Worm (Caenorhabditis elegans) whole organism, early embryonic: Measurements from ENCODE around the gene vkmt-1.

ENCODE experiments used
- B0310.2 ChIP-seq: sonication (generic microtip); optimal IDR thresholded peaks from 2 replicates; lab custom pipeline; 2016; ENCODE audit warnings: mild to moderate bottlenecking, missing genetic modification characterization, missing compliant biosample characterization
- aly-1 ChIP-seq: sonication (generic microtip); optimal IDR thresholded peaks from 2 replicates; lab custom pipeline; 2016; ENCODE audit warnings: missing genetic modification characterization, missing compliant biosample characterization
- ama-1 ChIP-seq: fragments of 150-350 bp; optimal IDR thresholded peaks from 2 replicates; lab custom pipeline; 2014
- ceh-36 ChIP-seq: sonication (generic microtip); optimal IDR thresholded peaks from 2 replicates; lab custom pipeline; 2016; ENCODE audit warnings: missing genetic modification characterization, inconsistent platforms, missing compliant biosample characterization
- flt-1 ChIP-seq: fragments of 200-800 bp; sonication (Bioruptor generic); IDR thresholded peaks from 2 replicates; pipeline ENCODE4 v1.3.6; 2022; ENCODE audit warnings: missing genetic modification characterization, missing compliant biosample characterization
- hmbx-1 ChIP-seq: sonication (generic microtip); optimal IDR thresholded peaks from 2 replicates; lab custom pipeline; 2016; ENCODE audit warnings: mild to moderate bottlenecking, missing genetic modification characterization, missing compliant biosample characterization
- tra-4 ChIP-seq: sonication (generic microtip); optimal IDR thresholded peaks from 2 replicates; lab custom pipeline; 2017; ENCODE audit warnings: missing genetic modification characterization, missing compliant biosample characterization

DNA sequence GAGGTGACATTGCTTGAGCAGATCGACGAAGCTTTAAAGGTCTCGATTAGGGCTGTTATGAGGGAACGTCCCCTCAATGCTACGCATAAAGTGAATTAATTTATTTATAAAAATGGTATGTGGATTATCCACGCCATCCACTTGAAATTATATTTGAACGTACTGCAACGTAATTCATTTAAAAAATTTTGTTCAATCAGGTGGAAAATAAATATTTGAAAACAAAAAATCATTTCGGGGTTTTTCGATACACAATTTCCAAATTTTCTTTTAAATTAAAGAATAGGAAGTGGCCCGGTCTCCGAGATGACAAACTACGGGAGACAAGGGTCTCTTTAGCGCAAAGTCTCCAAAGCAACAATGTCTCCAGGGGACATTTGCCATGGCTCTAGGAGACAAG, 33.1 kb downstream of the vkmt-1 start, which contains the start of gene oac-58:
- TF ChIP-seq flt-1 (GFP tag; lab: Robert Waterston, UW) (no peak), B0310.2 (no peak), ama-1 (lab: Kevin White, UChicago) (no peak), aly-1 (tag; lab: Kevin White, UChicago) (no peak), hmbx-1 (tag; lab: Kevin White, UChicago) (no peak), ceh-36 (tag; lab: Kevin White, UChicago) (no peak), tra-4 (tag; lab: Kevin White, UChicago) (no peak)
